Fruit fly (Drosophila melanogaster) whole organism, prepupa: ENCODE measurements around the gene scramb2.

ENCODE experiments used
- Blimp-1 ChIP-seq: fragments of 200-800 bp; sonication (Bioruptor generic); optimal IDR thresholded peaks from 3 replicates; lab custom pipeline; 2017; ENCODE audit warnings: missing biosample characterization, missing genetic modification characterization, mild to moderate bottlenecking, moderate library complexity, missing genetic modification reagents
- CG10631 ChIP-seq: fragments of 200-800 bp; sonication (Bioruptor generic); optimal IDR thresholded peaks from 2 replicates; lab custom pipeline; 2016; ENCODE audit warnings: missing biosample characterization, missing genetic modification characterization
- CG11294 ChIP-seq: fragments of 200-800 bp; sonication (Bioruptor generic); IDR thresholded peaks from 2 replicates; pipeline ENCODE4 v1.3.6; 2022; ENCODE audit warnings: missing biosample characterization, missing genetic modification characterization
- CG11902 ChIP-seq: fragments of 200-800 bp; sonication (Bioruptor generic); optimal IDR thresholded peaks from 3 replicates; lab custom pipeline; 2016; ENCODE audit warnings: missing biosample characterization, missing genetic modification characterization
- CG15336 ChIP-seq: fragments of 200-800 bp; sonication (Bioruptor generic); IDR thresholded peaks from 2 replicates; pipeline ENCODE4 v1.3.6; 2022; ENCODE audit warnings: missing biosample characterization, missing genetic modification characterization
- CG1621 ChIP-seq: fragments of 200-800 bp; sonication (Bioruptor generic); optimal IDR thresholded peaks from 3 replicates; lab custom pipeline; 2018; ENCODE audit warnings: missing biosample characterization, mild to moderate bottlenecking, missing genetic modification characterization
- CG16779 ChIP-seq: fragments of 200-800 bp; sonication (Bioruptor generic); optimal IDR thresholded peaks from 3 replicates; lab custom pipeline; 2017; ENCODE audit warnings: missing biosample characterization, mild to moderate bottlenecking, missing genetic modification characterization
- CG3032 ChIP-seq: fragments of 200-800 bp; optimal IDR thresholded peaks from 2 replicates; lab custom pipeline; 2019; ENCODE audit warnings: missing biosample characterization, mild to moderate bottlenecking, missing genetic modification characterization, moderate library complexity
- CG3919 ChIP-seq: fragments of 200-800 bp; sonication (Bioruptor generic); optimal IDR thresholded peaks from 3 replicates; lab custom pipeline; 2016; ENCODE audit warnings: missing biosample characterization, missing genetic modification characterization
- CG4318 ChIP-seq: fragments of 200-800 bp; sonication (Bioruptor generic); optimal IDR thresholded peaks from 3 replicates; lab custom pipeline; 2017; ENCODE audit warnings: missing biosample characterization, mild to moderate bottlenecking, missing genetic modification characterization
- CG6163 ChIP-seq: fragments of 200-800 bp; sonication (Bioruptor generic); IDR thresholded peaks from 3 replicates; pipeline ENCODE4 v1.3.6; 2022; ENCODE audit warnings: missing biosample characterization, missing genetic modification characterization
- CG6808 ChIP-seq: fragments of 200-800 bp; sonication (Bioruptor generic); optimal IDR thresholded peaks from 3 replicates; lab custom pipeline; 2017; ENCODE audit warnings: missing biosample characterization, missing genetic modification characterization, mild to moderate bottlenecking, moderate library complexity, missing genetic modification reagents
- CG6854 ChIP-seq: fragments of 200-800 bp; sonication (Bioruptor generic); optimal IDR thresholded peaks from 2 replicates; lab custom pipeline; 2017; ENCODE audit warnings: missing biosample characterization, mild to moderate bottlenecking, missing genetic modification characterization
- CG7368 ChIP-seq: fragments of 200-800 bp; sonication (Bioruptor generic); optimal IDR thresholded peaks from 3 replicates; lab custom pipeline; 2016; ENCODE audit warnings: missing biosample characterization, missing genetic modification characterization
- CG8119 ChIP-seq: fragments of 200-800 bp; sonication (Bioruptor generic); IDR thresholded peaks from 3 replicates; pipeline ENCODE4 v1.3.6; 2022; ENCODE audit warnings: missing biosample characterization, missing genetic modification characterization
- CG8319 ChIP-seq: fragments of 200-800 bp; sonication (Bioruptor generic); optimal IDR thresholded peaks from 3 replicates; lab custom pipeline; 2016; ENCODE audit warnings: missing biosample characterization, missing genetic modification characterization
- CG9139 ChIP-seq: fragments of 200-800 bp; sonication (Bioruptor generic); optimal IDR thresholded peaks from 3 replicates; lab custom pipeline; 2017; ENCODE audit warnings: missing biosample characterization, mild to moderate bottlenecking, missing genetic modification characterization
- Eip75B ChIP-seq: fragments of 200-800 bp; sonication (Bioruptor generic); optimal IDR thresholded peaks from 3 replicates; lab custom pipeline; 2016; ENCODE audit warnings: missing biosample characterization, missing genetic modification characterization
- Eip78C ChIP-seq: fragments of 200-800 bp; sonication (Bioruptor generic); peaks from one replicate; lab custom pipeline; 2016; ENCODE audit warnings: missing biosample characterization, missing genetic modification characterization
- Ets21C ChIP-seq: fragments of 200-800 bp; sonication (Bioruptor generic); optimal IDR thresholded peaks from 3 replicates; lab custom pipeline; 2016; ENCODE audit warnings: missing biosample characterization, missing genetic modification characterization
- Ets96B ChIP-seq: fragments of 200-800 bp; optimal IDR thresholded peaks from 2 replicates; lab custom pipeline; 2019; ENCODE audit warnings: missing biosample characterization, mild to moderate bottlenecking, missing genetic modification characterization, moderate library complexity
- Gug ChIP-seq: fragments of 200-800 bp; sonication (Bioruptor generic); IDR thresholded peaks from 2 replicates; pipeline ENCODE4 v1.3.6; 2022; ENCODE audit warnings: missing biosample characterization, missing genetic modification characterization
- Hr39 ChIP-seq: fragments of 200-800 bp; sonication (Bioruptor generic); optimal IDR thresholded peaks from 2 replicates; lab custom pipeline; 2016; ENCODE audit warnings: missing biosample characterization, missing genetic modification characterization
- Hr4 ChIP-seq: fragments of 200-800 bp; sonication (Bioruptor generic); optimal IDR thresholded peaks from 3 replicates; lab custom pipeline; 2016; ENCODE audit warnings: missing biosample characterization, missing genetic modification characterization
- Lpt ChIP-seq: fragments of 200-800 bp; sonication (Bioruptor generic); optimal IDR thresholded peaks from 3 replicates; lab custom pipeline; 2016; ENCODE audit warnings: missing biosample characterization, missing genetic modification characterization
- Met ChIP-seq: fragments of 200-800 bp; sonication (Bioruptor generic); optimal IDR thresholded peaks from 3 replicates; lab custom pipeline; 2016; ENCODE audit warnings: missing biosample characterization, missing genetic modification characterization
- Smox ChIP-seq: fragments of 200-800 bp; sonication (Bioruptor generic); optimal IDR thresholded peaks from 3 replicates; lab custom pipeline; 2016; ENCODE audit warnings: missing biosample characterization, missing genetic modification characterization
- achi ChIP-seq: fragments of 200-800 bp; sonication (Bioruptor generic); optimal IDR thresholded peaks from 3 replicates; lab custom pipeline; 2016; ENCODE audit warnings: missing biosample characterization, missing genetic modification characterization
- acj6 ChIP-seq: fragments of 200-800 bp; sonication (Bioruptor generic); optimal IDR thresholded peaks from 3 replicates; lab custom pipeline; 2016; ENCODE audit warnings: missing biosample characterization, missing genetic modification characterization
- cyc ChIP-seq: fragments of 200-800 bp; sonication (Bioruptor generic); optimal IDR thresholded peaks from 3 replicates; lab custom pipeline; 2016; ENCODE audit warnings: missing biosample characterization, missing genetic modification characterization
- dac ChIP-seq: fragments of 200-800 bp; sonication (Bioruptor generic); optimal IDR thresholded peaks from 2 replicates; lab custom pipeline; 2017; ENCODE audit warnings: missing biosample characterization, mild to moderate bottlenecking, missing genetic modification characterization
- dsx ChIP-seq: fragments of 200-800 bp; optimal IDR thresholded peaks from 3 replicates; lab custom pipeline; 2019; ENCODE audit warnings: missing biosample characterization, mild to moderate bottlenecking, missing genetic modification characterization, moderate library complexity; ENCODE audit not compliant: poor library complexity, severe bottlenecking
- eg ChIP-seq: fragments of 200-800 bp; sonication (Bioruptor generic); IDR thresholded peaks from 3 replicates; pipeline ENCODE4 v1.3.6; 2022; ENCODE audit warnings: missing biosample characterization, missing genetic modification characterization
- esn ChIP-seq: fragments of 200-800 bp; sonication (Bioruptor generic); optimal IDR thresholded peaks from 2 replicates; lab custom pipeline; 2016; ENCODE audit warnings: missing biosample characterization, mild to moderate bottlenecking, missing genetic modification characterization, moderate library complexity
- fd85E ChIP-seq: fragments of 200-800 bp; sonication (Bioruptor generic); optimal IDR thresholded peaks from 3 replicates; lab custom pipeline; 2016; ENCODE audit warnings: missing biosample characterization, missing genetic modification characterization
- fkh ChIP-seq: fragments of 200-800 bp; sonication (Bioruptor generic); optimal IDR thresholded peaks from 3 replicates; lab custom pipeline; 2017; ENCODE audit warnings: missing biosample characterization, mild to moderate bottlenecking, missing genetic modification characterization, moderate library complexity
- pdm3 ChIP-seq: fragments of 200-800 bp; sonication (Bioruptor generic); optimal IDR thresholded peaks from 3 replicates; lab custom pipeline; 2016; ENCODE audit warnings: missing biosample characterization, missing genetic modification characterization
- salr ChIP-seq, 2 experiments: fragments of 200-800 bp; sonication (Bioruptor generic); optimal IDR thresholded peaks; 3 replicates each; lab custom pipeline; 2016 to 2018; ENCODE audit warnings: missing biosample characterization in 2 of 2, missing genetic modification characterization in 2 of 2, mild to moderate bottlenecking in 1 of 2
- spab ChIP-seq: fragments of 200-800 bp; sonication (Bioruptor generic); optimal IDR thresholded peaks from 2 replicates; lab custom pipeline; 2017; ENCODE audit warnings: missing biosample characterization, mild to moderate bottlenecking, missing genetic modification characterization, missing genetic modification reagents
- ss ChIP-seq, 2 experiments: fragments of 200-800 bp; sonication (Bioruptor generic); optimal IDR thresholded peaks; 2 replicates in 1 of 2; 3 replicates in 1 of 2; lab custom pipeline; 2017 to 2018; ENCODE audit warnings: mild to moderate bottlenecking in 2 of 2, missing biosample characterization in 2 of 2, missing genetic modification characterization in 2 of 2, moderate library complexity in 1 of 2
- svp ChIP-seq: fragments of 200-800 bp; sonication (Bioruptor generic); peaks from one replicate; lab custom pipeline; 2016; ENCODE audit warnings: missing biosample characterization, missing genetic modification characterization
- topi ChIP-seq: fragments of 200-800 bp; sonication (Bioruptor generic); optimal IDR thresholded peaks from 3 replicates; lab custom pipeline; 2016; ENCODE audit warnings: missing biosample characterization, missing genetic modification characterization
- vri ChIP-seq: fragments of 200-800 bp; sonication (Bioruptor generic); optimal IDR thresholded peaks from 3 replicates; lab custom pipeline; 2016; ENCODE audit warnings: missing biosample characterization, mild to moderate bottlenecking, missing genetic modification characterization

scramb2 gene

DNA sequence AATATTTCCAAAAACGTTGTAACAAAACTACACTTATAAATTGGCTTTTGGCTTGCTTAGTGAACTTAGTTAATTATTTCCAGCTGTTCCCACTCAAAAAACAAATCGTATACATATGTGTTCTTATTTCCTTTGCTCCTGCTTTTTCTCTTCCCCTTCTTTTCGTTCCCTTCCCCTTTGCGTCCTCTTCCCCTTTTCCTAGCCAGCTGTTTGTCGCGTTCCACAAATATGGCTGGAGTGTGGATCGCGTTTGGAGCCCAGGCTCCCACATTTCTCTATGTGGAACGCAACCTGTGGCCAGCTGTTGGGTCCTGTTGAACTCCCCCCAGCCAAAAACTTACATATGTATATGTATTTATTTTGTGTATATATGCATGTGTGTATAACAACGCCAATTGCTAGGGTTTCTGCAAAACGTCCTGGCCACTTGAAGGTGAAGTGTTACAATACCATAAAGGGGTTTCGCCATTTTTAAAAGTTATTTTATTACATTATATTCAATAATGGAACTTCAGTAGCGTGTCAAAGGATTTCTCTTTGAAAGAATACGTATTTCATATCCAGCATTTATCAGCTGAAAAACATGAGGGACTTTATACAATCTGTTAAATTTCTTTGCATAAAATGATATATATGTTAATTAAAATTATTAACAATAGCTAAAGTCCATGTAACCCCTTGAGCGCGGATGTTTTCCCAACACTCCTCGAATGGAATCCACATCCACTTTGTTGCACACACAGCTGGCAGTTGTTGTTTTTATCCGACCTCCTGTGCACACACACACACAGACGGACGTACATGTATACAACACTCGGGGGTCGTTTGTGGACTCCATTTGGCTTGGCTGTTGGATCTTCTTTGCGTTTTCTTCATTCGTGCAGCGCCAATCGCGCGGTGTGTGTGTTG lies 25.3 kb upstream of the scramb2 start (continued):
- no peak for TF ChIP-seq fkh (GFP tag; lab: Kevin White, UChicago)
- no peak for TF ChIP-seq Eip75B (GFP tag; lab: Kevin White, UChicago)
- peak; percentile 18 for TF ChIP-seq esn (GFP tag; lab: Kevin White, UChicago)
- TF ChIP-seq CG6808 = no peak
- TF ChIP-seq Ets21C = no peak
- peak; percentile 41 for TF ChIP-seq Ets96B (tag; lab: Kevin White, UChicago)
- TF ChIP-seq CG11294 = no peak
- no peak for TF ChIP-seq Gug (GFP tag; lab: Robert Waterston, UW)
- peak; percentile 8 to 18 for TF ChIP-seq salr (GFP tag; optimal IDR thresholded peaks at IDR 0.05; lab: Kevin White, UChicago)
- TF ChIP-seq CG11902 (GFP tag; lab: Kevin White, UChicago) = no peak
- no peak for TF ChIP-seq cyc (GFP tag; lab: Kevin White, UChicago)
- peak; percentile 40 for TF ChIP-seq Hr4 (GFP tag; lab: Kevin White, UChicago)
- no peak for TF ChIP-seq topi (GFP tag; lab: Kevin White, UChicago)
- peak; percentile 24 for TF ChIP-seq achi
- peak in 1 of 2 experiments; percentile 25 for TF ChIP-seq ss (GFP tag; optimal IDR thresholded peaks at IDR 0.05; lab: Kevin White, UChicago)
- peak; percentile 41 for TF ChIP-seq acj6 (GFP tag; lab: Kevin White, UChicago)
- TF ChIP-seq Blimp-1 (GFP tag; lab: Kevin White, UChicago) = no peak
- no peak for TF ChIP-seq CG15336 (GFP tag; lab: Robert Waterston, UW)
- TF ChIP-seq CG8319 = no peak
- no peak for TF ChIP-seq eg (GFP tag; lab: Robert Waterston, UW)

DNA sequence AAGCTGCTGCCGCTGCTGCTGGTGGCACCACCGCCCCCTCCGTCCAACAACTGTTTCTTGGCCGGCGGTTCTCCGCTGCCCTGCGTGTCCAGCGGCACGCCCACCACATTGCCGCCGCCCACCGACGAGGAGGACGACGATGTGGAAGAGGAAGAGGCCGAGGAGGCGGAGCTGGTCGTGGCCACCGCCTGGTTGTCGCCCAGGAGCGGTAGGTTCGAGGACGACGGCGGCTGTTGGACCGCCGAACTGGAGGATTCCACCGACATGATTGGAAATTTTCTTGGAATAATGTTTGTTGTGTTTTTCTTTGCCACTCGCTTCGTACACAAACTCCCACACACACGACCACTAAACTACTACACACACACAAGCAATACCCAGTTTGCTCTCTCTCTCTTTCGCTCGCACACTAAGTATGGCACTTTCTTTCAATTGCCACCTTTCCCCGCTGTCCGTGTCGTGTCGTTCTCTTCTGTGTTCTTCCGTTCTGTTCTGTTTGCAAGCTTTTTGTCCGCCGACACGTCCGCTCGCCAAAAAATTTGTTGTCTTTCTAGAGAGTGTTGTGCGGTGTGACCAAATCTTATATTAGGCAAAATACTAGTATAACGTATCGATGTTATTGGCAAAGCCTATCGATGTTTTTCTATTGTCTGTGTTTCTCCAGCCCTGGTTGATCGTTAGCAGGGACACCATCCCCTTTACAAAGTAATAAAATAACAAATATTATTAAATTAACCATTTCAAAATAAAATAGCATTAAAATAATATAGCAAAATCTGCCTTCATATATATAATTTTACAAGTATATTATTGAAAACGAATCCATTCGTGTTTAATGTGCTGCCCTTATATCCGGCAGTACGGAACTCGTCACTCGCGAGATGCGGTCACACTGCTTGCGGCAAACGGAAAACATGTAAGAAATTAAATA lies 23.9 kb upstream of the scramb2 start, which contains the start of the genes CG32486 and PAN3:
CG32486 (minus strand) TSS at position 566 of the 931 bp plus-strand sequence.
PAN3 (plus strand) TSS at position 860 of the 931 bp plus-strand sequence.
- TF ChIP-seq Hr39 (GFP tag; lab: Kevin White, UChicago) = no peak
- TF ChIP-seq cyc (GFP tag; lab: Kevin White, UChicago) = no peak
- no peak for TF ChIP-seq pdm3 (GFP tag; lab: Kevin White, UChicago)
- peak; percentile 68 for TF ChIP-seq fkh (GFP tag; lab: Kevin White, UChicago)
- TF ChIP-seq Eip78C (GFP tag; lab: Kevin White, UChicago) = peak; percentile 78
- peak; percentile 99 for TF ChIP-seq CG1621 (tag; lab: Kevin White, UChicago)
- TF ChIP-seq CG10631 (GFP tag; lab: Kevin White, UChicago) = peak; percentile 16
- peak; percentile 6 for TF ChIP-seq Met
- TF ChIP-seq topi (GFP tag; lab: Kevin White, UChicago) = peak; percentile 11
- no peak for TF ChIP-seq CG11294
- TF ChIP-seq CG6163 (GFP tag; lab: Robert Waterston, UW) = peak; percentile 81
- TF ChIP-seq Smox (GFP tag; lab: Kevin White, UChicago) = peak; percentile 21
- peak; percentile 54 for TF ChIP-seq CG3919 (GFP tag; lab: Kevin White, UChicago)
- peak; percentile 82 for TF ChIP-seq vri (GFP tag; lab: Kevin White, UChicago)
- peak; percentile 41 for TF ChIP-seq Eip75B (GFP tag; lab: Kevin White, UChicago)
- TF ChIP-seq dac = no peak
- TF ChIP-seq CG6854 (GFP tag; lab: Kevin White, UChicago) = peak; percentile 56
- peak; percentile 64; the same call in 1 of the 2 replicates for TF ChIP-seq CG15336 (GFP tag; lab: Robert Waterston, UW)
- no peak for TF ChIP-seq Blimp-1 (GFP tag; lab: Kevin White, UChicago)
- TF ChIP-seq eg (GFP tag; lab: Robert Waterston, UW) = peak; percentile 47; the same call in 2 of the 3 replicates
- TF ChIP-seq ss (GFP tag; optimal IDR thresholded peaks at IDR 0.05; lab: Kevin White, UChicago) = peak; percentile 43 to 65
- TF ChIP-seq CG9139 (GFP tag; lab: Kevin White, UChicago) = peak; percentile 58
- peak; percentile 32; the same call in 1 of the 3 replicates for TF ChIP-seq CG8119
- no peak for TF ChIP-seq CG4318 (GFP tag; lab: Kevin White, UChicago)
- TF ChIP-seq fd85E (GFP tag; lab: Kevin White, UChicago) = peak; percentile 52
- TF ChIP-seq dsx = peak; percentile 96
- peak; percentile 73 for TF ChIP-seq svp (GFP tag; lab: Kevin White, UChicago)
- TF ChIP-seq Lpt = peak; percentile 61
- TF ChIP-seq spab = no peak
- TF ChIP-seq Ets21C = no peak
- TF ChIP-seq CG3032 = peak; percentile 24
- peak; percentile 1 for TF ChIP-seq CG7368
- no peak for TF ChIP-seq CG11902 (GFP tag; lab: Kevin White, UChicago)
- TF ChIP-seq esn (GFP tag; lab: Kevin White, UChicago) = peak; percentile 38
- peak; percentile 54 for TF ChIP-seq CG16779 (tag; lab: Kevin White, UChicago)
- TF ChIP-seq acj6 (GFP tag; lab: Kevin White, UChicago) = no peak
